Worm (Caenorhabditis elegans): ENCODE measurements around the gene C01C4.2.

C01C4.2 gene

DNA sequence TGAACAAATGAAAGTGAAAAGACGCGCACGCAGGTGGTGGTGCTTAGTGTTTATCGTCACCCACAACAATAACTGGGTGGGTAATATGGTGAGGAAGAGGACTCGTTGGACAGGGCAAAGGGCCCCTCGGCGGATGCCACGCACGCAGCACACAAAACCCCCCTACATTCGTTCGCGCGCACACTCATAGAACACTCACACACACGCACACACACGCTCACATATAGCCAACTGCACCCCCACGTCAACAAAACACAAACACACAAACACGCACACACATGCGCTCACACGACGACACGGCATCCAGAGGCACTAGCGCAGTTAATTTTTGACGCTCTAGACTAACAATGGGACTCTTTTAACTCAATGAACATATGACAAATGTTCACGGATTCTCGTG is 20.7 kb upstream of the C01C4.2 start (continued):
- TF ChIP-seq nhr-25 (tag; optimal IDR thresholded peaks at IDR 0.05; ENCODE audit: borderline replicate concordance, insufficient read depth) (no peak), saeg-2 (GFP tag; IDR thresholded peaks at IDR 0.05) (no peak), php-3 (GFP tag; IDR thresholded peaks at IDR 0.05) (no peak), aha-1 (tag) (peak; percentile 99), Y5F2A.4 (GFP tag; optimal IDR thresholded peaks at IDR 0.05) (no peak), pha-4 (GFP tag; IDR thresholded peaks at IDR 0.05) (no peak), pha-4 (tag; optimal IDR thresholded peaks at IDR 0.05) (no peak), madf-5 (GFP tag; IDR thresholded peaks at IDR 0.05) (no peak), lin-38 (GFP tag; IDR thresholded peaks at IDR 0.05) (no peak), arid-1 (GFP tag; conservative IDR thresholded peaks at IDR 0.05) (no peak), F49E8.2 (tag; optimal IDR thresholded peaks at IDR 0.05; ENCODE audit: borderline replicate concordance) (no peak), nhr-28 (tag; optimal IDR thresholded peaks at IDR 0.05) (peak; percentile 11), ceh-32 (tag; optimal IDR thresholded peaks at IDR 0.05; ENCODE audit: poor library complexity) (no peak), fkh-10 (GFP tag; optimal IDR thresholded peaks at IDR 0.05) (peak; percentile 64), mes-2 (tag; optimal IDR thresholded peaks at IDR 0.05; ENCODE audit: poor library complexity, severe bottlenecking) (peak; percentile 65), daf-19 (GFP tag; conservative IDR thresholded peaks at IDR 0.05) (no peak), lir-3 (tag; optimal IDR thresholded peaks at IDR 0.05) (no peak), tra-1 (GFP tag; IDR thresholded peaks at IDR 0.05) (no peak), nhr-6 (tag; optimal IDR thresholded peaks at IDR 0.05) (no peak), nhr-111 (GFP tag; optimal IDR thresholded peaks at IDR 0.05) (no peak), hmg-1.1 (GFP tag; IDR thresholded peaks at IDR 0.05) (peak; percentile 83), egl-43 (GFP tag; IDR thresholded peaks at IDR 0.05) (peak; percentile 60; the same call in 1 of the 2 replicates), lim-7 (GFP tag; IDR thresholded peaks at IDR 0.05) (0 out of 2 replicates have a peak, but pooled peaks have one; percentile 7), dmd-8 (GFP tag; IDR thresholded peaks at IDR 0.05) (0 out of 2 replicates have a peak, but pooled peaks have one; percentile 50), hlh-30 (tag; optimal IDR thresholded peaks at IDR 0.05; ENCODE audit: insufficient read depth) (peak; percentile 78), mep-1 (tag; optimal IDR thresholded peaks at IDR 0.05) (peak; percentile 81), Y75B8A.6 (GFP tag; IDR thresholded peaks at IDR 0.05) (no peak), tag-97 (GFP tag; IDR thresholded peaks at IDR 0.05) (no peak), ceh-82 (tag; optimal IDR thresholded peaks at IDR 0.05) (no peak), T20F7.1 (GFP tag; optimal IDR thresholded peaks at IDR 0.05) (no peak), dmd-9 (GFP tag; IDR thresholded peaks at IDR 0.05) (no peak), mxl-2 (GFP tag; conservative IDR thresholded peaks at IDR 0.05) (no peak), jun-1 (tag; optimal IDR thresholded peaks at IDR 0.05) (no peak), lin-1 (GFP tag; IDR thresholded peaks at IDR 0.05) (no peak), mxl-3 (GFP tag; optimal IDR thresholded peaks at IDR 0.05) (peak; percentile 8), Y48G9A.11 (GFP tag; IDR thresholded peaks at IDR 0.05) (no peak), zip-2 (tag; optimal IDR thresholded peaks at IDR 0.05) (no peak), lin-13 (GFP tag; optimal IDR thresholded peaks at IDR 0.05) (no peak), ceh-62 (tag; optimal IDR thresholded peaks at IDR 0.05) (no peak), D1046.2 (GFP tag; IDR thresholded peaks at IDR 0.05) (no peak), snpc-4 (tag; optimal IDR thresholded peaks at IDR 0.05) (no peak), lin-39 (tag; optimal IDR thresholded peaks at IDR 0.05) (no peak), unc-62 (GFP tag; optimal IDR thresholded peaks at IDR 0.05 in 1 of 2) (no peak), unc-62 (tag; optimal IDR thresholded peaks at IDR 0.05) (no peak), fos-1 (tag; optimal IDR thresholded peaks at IDR 0.05) (no peak)
